Worm (Caenorhabditis elegans) whole organism, L3 larva: ENCODE measurements around the gene C52E2.4.

Experiments
- R02D3.7 ChIP-seq: fragments of 150-350 bp; optimal IDR thresholded peaks from 2 replicates; lab custom pipeline; 2014; ENCODE audit warnings: missing biosample characterization, missing genetic modification characterization
- ama-1 ChIP-seq: fragments of 150-350 bp; optimal IDR thresholded peaks from 2 replicates; lab custom pipeline; 2018
- ceh-16 ChIP-seq: sonication (generic microtip); optimal IDR thresholded peaks from 2 replicates; lab custom pipeline; 2017; ENCODE audit warnings: missing biosample characterization, missing genetic modification characterization
- ceh-28 ChIP-seq: fragments of 150-350 bp; optimal IDR thresholded peaks from 2 replicates; lab custom pipeline; 2014; ENCODE audit warnings: missing biosample characterization, missing genetic modification reagents, missing genetic modification characterization
- ceh-82 ChIP-seq: fragments of 150-350 bp; optimal IDR thresholded peaks from 2 replicates; lab custom pipeline; 2014; ENCODE audit warnings: missing biosample characterization, missing genetic modification characterization
- ceh-9 ChIP-seq: sonication (generic microtip); optimal IDR thresholded peaks from 2 replicates; lab custom pipeline; 2018; ENCODE audit warnings: missing biosample characterization, missing genetic modification characterization
- daf-12 ChIP-seq: fragments of 150-350 bp; optimal IDR thresholded peaks from 2 replicates; lab custom pipeline; 2014; ENCODE audit warnings: missing biosample characterization, missing genetic modification reagents, missing genetic modification characterization
- egl-27 ChIP-seq: sonication (generic microtip); optimal IDR thresholded peaks from 4 replicates; lab custom pipeline; 2017; ENCODE audit warnings: missing biosample characterization, missing genetic modification reagents, missing genetic modification characterization
- egl-5 ChIP-seq: fragments of 150-350 bp; optimal IDR thresholded peaks from 2 replicates; lab custom pipeline; 2017; ENCODE audit warnings: missing biosample characterization, missing genetic modification reagents, missing genetic modification characterization, inconsistent platforms
- elt-1 ChIP-seq: fragments of 150-350 bp; optimal IDR thresholded peaks from 2 replicates; lab custom pipeline; 2014; ENCODE audit warnings: missing biosample characterization, missing genetic modification characterization
- elt-2 ChIP-seq: sonication (generic microtip); optimal IDR thresholded peaks from 2 replicates; lab custom pipeline; 2016; ENCODE audit warnings: missing genetic modification reagents, mild to moderate bottlenecking, missing genetic modification characterization, missing compliant biosample characterization
- elt-3 ChIP-seq, 3 experiments: fragments of 150-350 bp in 1 of 3; sonication (generic microtip) in 2 of 3; optimal IDR thresholded peaks; 2 replicates in 2 of 3; 4 replicates in 1 of 3; lab custom pipeline; 2014 to 2017; ENCODE audit warnings: missing biosample characterization in 3 of 3, missing genetic modification characterization in 3 of 3
- eor-1 ChIP-seq, 2 experiments: fragments of 150-350 bp; optimal IDR thresholded peaks; 2 replicates each; lab custom pipeline; 2014 to 2018; ENCODE audit warnings: missing biosample characterization in 2 of 2, missing genetic modification characterization in 2 of 2
- fkh-10 ChIP-seq: sonication (generic microtip); optimal IDR thresholded peaks from 2 replicates; lab custom pipeline; 2017; ENCODE audit warnings: missing biosample characterization, missing genetic modification reagents, missing genetic modification characterization
- hmg-11 ChIP-seq: sonication (generic microtip); optimal IDR thresholded peaks from 2 replicates; lab custom pipeline; 2016; ENCODE audit warnings: missing genetic modification characterization, missing compliant biosample characterization
- jun-1 ChIP-seq: fragments of 150-350 bp; optimal IDR thresholded peaks from 2 replicates; lab custom pipeline; 2014; ENCODE audit warnings: missing biosample characterization, missing genetic modification reagents, missing genetic modification characterization
- lin-15B ChIP-seq: fragments of 150-350 bp; optimal IDR thresholded peaks from 2 replicates; lab custom pipeline; 2014; ENCODE audit warnings: missing biosample characterization, missing genetic modification characterization
- lin-39 ChIP-seq: fragments of 150-350 bp; optimal IDR thresholded peaks from 2 replicates; lab custom pipeline; 2018; ENCODE audit warnings: missing biosample characterization, missing genetic modification reagents, missing genetic modification characterization
- lsy-12 ChIP-seq: sonication (generic microtip); optimal IDR thresholded peaks from 2 replicates; lab custom pipeline; 2016; ENCODE audit warnings: mild to moderate bottlenecking, missing genetic modification characterization, missing compliant biosample characterization
- mdl-1 ChIP-seq: fragments of 150-350 bp; optimal IDR thresholded peaks from 2 replicates; lab custom pipeline; 2014; ENCODE audit warnings: missing biosample characterization, missing genetic modification characterization
- mml-1 ChIP-seq: fragments of 150-350 bp; sonication (generic microtip); optimal IDR thresholded peaks from 3 replicates; lab custom pipeline; 2014; ENCODE audit warnings: missing biosample characterization, missing genetic modification characterization
- nfya-1 ChIP-seq: sonication (generic microtip); optimal IDR thresholded peaks from 2 replicates; lab custom pipeline; 2017; ENCODE audit warnings: missing genetic modification characterization, mild to moderate bottlenecking, missing compliant biosample characterization, antibody characterized with exemption, moderate library complexity; ENCODE audit not compliant: insufficient read depth
- nhr-11 ChIP-seq: fragments of 150-350 bp; optimal IDR thresholded peaks from 2 replicates; lab custom pipeline; 2014; ENCODE audit warnings: missing biosample characterization, missing genetic modification characterization
- nhr-12 ChIP-seq: fragments of 150-350 bp; optimal IDR thresholded peaks from 2 replicates; lab custom pipeline; 2014; ENCODE audit warnings: missing biosample characterization, missing genetic modification characterization
- nhr-23 ChIP-seq: fragments of 150-350 bp; optimal IDR thresholded peaks from 2 replicates; lab custom pipeline; 2014; ENCODE audit warnings: missing biosample characterization, missing genetic modification reagents, missing genetic modification characterization
- nhr-237 ChIP-seq: fragments of 150-350 bp; optimal IDR thresholded peaks from 2 replicates; lab custom pipeline; 2014; ENCODE audit warnings: missing biosample characterization, missing genetic modification characterization
- nhr-25 ChIP-seq: sonication (generic microtip); optimal IDR thresholded peaks from 2 replicates; lab custom pipeline; 2017; ENCODE audit warnings: missing biosample characterization, missing genetic modification characterization
- nhr-28 ChIP-seq: fragments of 150-350 bp; optimal IDR thresholded peaks from 2 replicates; lab custom pipeline; 2014; ENCODE audit warnings: missing biosample characterization, missing genetic modification characterization
- nhr-43 ChIP-seq: sonication (generic microtip); optimal IDR thresholded peaks from 2 replicates; lab custom pipeline; 2016; ENCODE audit warnings: mild to moderate bottlenecking, missing genetic modification characterization, missing compliant biosample characterization; ENCODE audit not compliant: poor library complexity, severe bottlenecking
- nhr-76 ChIP-seq: fragments of 150-350 bp; sonication (generic microtip); optimal IDR thresholded peaks from 5 replicates; lab custom pipeline; 2014; ENCODE audit warnings: missing biosample characterization, missing genetic modification characterization
- nhr-77 ChIP-seq: fragments of 150-350 bp; optimal IDR thresholded peaks from 2 replicates; lab custom pipeline; 2014; ENCODE audit warnings: missing biosample characterization, missing genetic modification characterization
- pha-4 ChIP-seq: fragments of 150-350 bp; optimal IDR thresholded peaks from 2 replicates; lab custom pipeline; 2014; ENCODE audit warnings: missing biosample characterization, missing genetic modification reagents, missing genetic modification characterization
- pqm-1 ChIP-seq: fragments of 150-350 bp; optimal IDR thresholded peaks from 2 replicates; lab custom pipeline; 2017; ENCODE audit warnings: missing biosample characterization, missing genetic modification characterization, inconsistent platforms
- skn-1 ChIP-seq: fragments of 150-350 bp; optimal IDR thresholded peaks from 2 replicates; lab custom pipeline; 2014; ENCODE audit warnings: missing biosample characterization, missing genetic modification characterization
- snpc-4 ChIP-seq: fragments of 150-350 bp; optimal IDR thresholded peaks from 2 replicates; lab custom pipeline; 2014; ENCODE audit warnings: missing biosample characterization, missing genetic modification characterization
- tbx-2 ChIP-seq: sonication (generic microtip); optimal IDR thresholded peaks from 2 replicates; lab custom pipeline; 2016; ENCODE audit warnings: mild to moderate bottlenecking, missing genetic modification characterization, missing compliant biosample characterization
- unc-39 ChIP-seq: sonication (generic microtip); optimal IDR thresholded peaks from 4 replicates; lab custom pipeline; 2017; ENCODE audit warnings: missing biosample characterization, missing genetic modification characterization
- zag-1 ChIP-seq: fragments of 150-350 bp; optimal IDR thresholded peaks from 2 replicates; lab custom pipeline; 2014; ENCODE audit warnings: missing biosample characterization, missing genetic modification characterization

C52E2.4 gene

DNA sequence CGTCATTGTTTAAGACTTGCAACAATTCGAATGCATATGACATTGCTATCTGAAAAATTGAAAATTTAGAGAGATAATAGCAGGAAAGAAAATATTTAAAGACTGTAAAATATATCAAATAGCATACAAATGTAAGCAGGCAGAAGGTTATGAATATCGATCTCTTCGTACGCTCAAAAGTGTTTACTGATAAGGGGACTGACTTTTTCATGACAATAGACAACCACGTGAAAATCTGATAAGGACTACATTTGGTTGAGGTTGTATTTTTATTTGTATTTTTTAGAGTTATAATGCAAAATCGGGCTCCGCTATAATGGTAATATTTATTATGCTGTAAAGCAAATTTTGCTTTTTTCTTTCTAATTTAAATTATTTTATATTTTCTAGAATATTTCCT lies at the start of gene C52E2.4, which contains the start of gene C52E2.5:
TSS of gene C52E2.4 (plus strand) at position 252 of the 400 bp plus-strand sequence.
TSS of gene C52E2.5 (minus strand) at position 43 of the 400 bp plus-strand sequence.
- TF ChIP-seq ceh-82 (tag; lab: Kevin White, UChicago) (no peak), mdl-1 (tag; lab: Kevin White, UChicago) (no peak), ceh-9 (tag; lab: Kevin White, UChicago) (no peak), nhr-237 (tag; lab: Kevin White, UChicago) (no peak), skn-1 (tag; lab: Kevin White, UChicago) (peak; percentile 17), pha-4 (peak; percentile 73), unc-39 (tag; lab: Kevin White, UChicago) (no peak), nhr-11 (no peak), R02D3.7 (tag; lab: Kevin White, UChicago) (no peak), elt-3 (tag; optimal IDR thresholded peaks at IDR 0.05; lab: Kevin White, UChicago) (no peak), eor-1 (tag; optimal IDR thresholded peaks at IDR 0.05; lab: Kevin White, UChicago) (no peak), pqm-1 (tag; lab: Kevin White, UChicago) (no peak), nhr-43 (no peak), daf-12 (tag; lab: Kevin White, UChicago) (no peak), nhr-77 (tag; lab: Kevin White, UChicago) (no peak), nhr-12 (tag; lab: Kevin White, UChicago) (no peak), egl-5 (tag; lab: Kevin White, UChicago) (no peak), lsy-12 (no peak), zag-1 (tag; lab: Kevin White, UChicago) (no peak), hmg-11 (tag; lab: Kevin White, UChicago) (no peak), lin-39 (tag; lab: Kevin White, UChicago) (no peak), mml-1 (no peak), tbx-2 (tag; lab: Kevin White, UChicago) (no peak), elt-2 (tag; lab: Kevin White, UChicago) (peak; percentile 94), ceh-16 (tag; lab: Kevin White, UChicago) (no peak), nhr-25 (no peak), jun-1 (tag; lab: Kevin White, UChicago) (peak; percentile 20), elt-1 (tag; lab: Kevin White, UChicago) (no peak)

- TF ChIP-seq ceh-28 (tag; lab: Kevin White, UChicago) (no peak), ama-1 (lab: Kevin White, UChicago) (no peak), zag-1 (tag; lab: Kevin White, UChicago) (no peak), nhr-25 (no peak), jun-1 (tag; lab: Kevin White, UChicago) (no peak), nhr-76 (no peak), pqm-1 (tag; lab: Kevin White, UChicago) (no peak), lin-15B (tag; lab: Kevin White, UChicago) (no peak), nhr-28 (tag; lab: Kevin White, UChicago) (no peak), elt-2 (tag; lab: Kevin White, UChicago) (no peak), unc-39 (tag; lab: Kevin White, UChicago) (no peak), fkh-10 (no peak), egl-27 (no peak)
Measured at ce11 chrII:1806358-1806757, 36.6 kb upstream of the C52E2.4 start, which contains the start of gene C08F1.12. C08F1.12 (minus strand) TSS chrII:1806458.

ce11 chrII:1808217-1808616 lies 34.7 kb upstream of the C52E2.4 start, which contains the start of gene C08F1.8:
C08F1.8 (minus strand) TSS chrII:1808317.
- no peak for TF ChIP-seq mml-1
- no peak for TF ChIP-seq nhr-23 (tag; lab: Kevin White, UChicago)
- TF ChIP-seq nhr-11, result no peak
- no peak for TF ChIP-seq snpc-4 (tag; lab: Kevin White, UChicago)
- TF ChIP-seq egl-27, result no peak
- TF ChIP-seq nhr-237 (tag; lab: Kevin White, UChicago), result no peak
- TF ChIP-seq R02D3.7 (tag; lab: Kevin White, UChicago), result no peak
- no peak for TF ChIP-seq nhr-77 (tag; lab: Kevin White, UChicago)
- TF ChIP-seq nfya-1, result no peak
- TF ChIP-seq egl-5 (tag; lab: Kevin White, UChicago), result no peak
- no peak for TF ChIP-seq elt-1 (tag; lab: Kevin White, UChicago)
- no peak for TF ChIP-seq nhr-76
